ENCODE assay signal across 4 fruit fly cellular contexts in genomic region chr2L:5332574-5332973, dm6.
TF ChIP-seq lines count a peak whose summit lies in the region.

No protein-coding gene starts in this region.

- no peak for TF ChIP-seq CTCF in whole organism, embryonic (GFP tag; optimal IDR thresholded peaks at IDR 0.05; lab: Kevin White, UChicago)

TF ChIP-seq in whole organism, adult, 20 proteins besides CTCF, POLR2A, EP300 and RAD21:
- TF ChIP-seq cic (GFP tag; optimal IDR thresholded peaks at IDR 0.05; lab: Kevin White, UChicago) (peak; percentile 68), toe (GFP tag; optimal IDR thresholded peaks at IDR 0.05; lab: Kevin White, UChicago) (no peak)

TF ChIP-seq in whole organism, embryonic, 481 proteins besides CTCF, POLR2A, EP300 and RAD21:
- TF ChIP-seq Kr (GFP tag; optimal IDR thresholded peaks at IDR 0.05; lab: Kevin White, UChicago), result no peak
- TF ChIP-seq Pdp1 (GFP tag; optimal IDR thresholded peaks at IDR 0.05; lab: Kevin White, UChicago), result peak in 1 of 2 experiments; percentile 68
- 0 out of 2 replicates have a peak, but pooled peaks have one; percentile 10 for TF ChIP-seq Drgx (GFP tag; IDR thresholded peaks at IDR 0.05; lab: Robert Waterston, UW)
- TF ChIP-seq CG18764 (GFP tag; optimal IDR thresholded peaks at IDR 0.05; lab: Kevin White, UChicago), result no peak
- TF ChIP-seq Rfx (GFP tag; IDR thresholded peaks at IDR 0.05; lab: Robert Waterston, UW), result 0 out of 2 replicates have a peak, but pooled peaks have one; percentile 9

TF ChIP-seq in whole organism, prepupa, 60 proteins besides CTCF, POLR2A, EP300 and RAD21:
- TF ChIP-seq achi (GFP tag; optimal IDR thresholded peaks at IDR 0.05; lab: Kevin White, UChicago), result no peak
- TF ChIP-seq svp (GFP tag; lab: Kevin White, UChicago), result peak; percentile 42
- no peak for TF ChIP-seq Hr38 (GFP tag; optimal IDR thresholded peaks at IDR 0.05; lab: Kevin White, UChicago)
- no peak for TF ChIP-seq acj6 (GFP tag; optimal IDR thresholded peaks at IDR 0.05; lab: Kevin White, UChicago)
- TF ChIP-seq dsx (GFP tag; optimal IDR thresholded peaks at IDR 0.05; lab: Kevin White, UChicago; ENCODE audit: poor library complexity, severe bottlenecking), result no peak
- peak; percentile 25 for TF ChIP-seq Eip78C (GFP tag; lab: Kevin White, UChicago)

TF ChIP-seq in whole organism, pupa, 21 proteins besides CTCF, POLR2A, EP300 and RAD21:
- no peak for TF ChIP-seq CG17806 (tag; optimal IDR thresholded peaks at IDR 0.05; lab: Kevin White, UChicago)
- TF ChIP-seq EcR (GFP tag; optimal IDR thresholded peaks at IDR 0.05; lab: Kevin White, UChicago), result peak; percentile 3
- no peak for TF ChIP-seq CG4496 (GFP tag; IDR thresholded peaks at IDR 0.05; lab: Robert Waterston, UW)
- TF ChIP-seq CG13204 (GFP tag; optimal IDR thresholded peaks at IDR 0.05; lab: Kevin White, UChicago), result peak; percentile 57
